Worm (Caenorhabditis elegans) whole organism, mixed stage, embryonic: ENCODE measurements around the gene C43H6.6.

Experiments
- ceh-39 ChIP-seq: fragments of 150-350 bp; optimal IDR thresholded peaks from 2 replicates; lab custom pipeline; 2014; ENCODE audit warnings: missing biosample characterization, missing genetic modification characterization
- elt-1 ChIP-seq: sonication (generic microtip); optimal IDR thresholded peaks from 2 replicates; lab custom pipeline; 2017; ENCODE audit warnings: missing genetic modification characterization, mild to moderate bottlenecking, missing compliant biosample characterization, antibody characterized with exemption, moderate library complexity, borderline replicate concordance; ENCODE audit not compliant: insufficient read depth
- hlh-1 ChIP-seq: fragments of 150-350 bp; optimal IDR thresholded peaks from 2 replicates; lab custom pipeline; 2014; ENCODE audit warnings: missing biosample characterization, missing genetic modification reagents, missing genetic modification characterization
- nhr-28 ChIP-seq: fragments of 150-350 bp; optimal IDR thresholded peaks from 2 replicates; lab custom pipeline; 2014; ENCODE audit warnings: missing biosample characterization, missing genetic modification characterization
- sptf-1 ChIP-seq: sonication (generic microtip); optimal IDR thresholded peaks from 2 replicates; lab custom pipeline; 2017; ENCODE audit warnings: mild to moderate bottlenecking, missing genetic modification characterization, moderate library complexity, missing compliant biosample characterization
- unc-120 ChIP-seq: sonication (generic microtip); optimal IDR thresholded peaks from 2 replicates; lab custom pipeline; 2017; ENCODE audit warnings: missing genetic modification characterization, missing compliant biosample characterization; ENCODE audit not compliant: poor library complexity, severe bottlenecking

DNA sequence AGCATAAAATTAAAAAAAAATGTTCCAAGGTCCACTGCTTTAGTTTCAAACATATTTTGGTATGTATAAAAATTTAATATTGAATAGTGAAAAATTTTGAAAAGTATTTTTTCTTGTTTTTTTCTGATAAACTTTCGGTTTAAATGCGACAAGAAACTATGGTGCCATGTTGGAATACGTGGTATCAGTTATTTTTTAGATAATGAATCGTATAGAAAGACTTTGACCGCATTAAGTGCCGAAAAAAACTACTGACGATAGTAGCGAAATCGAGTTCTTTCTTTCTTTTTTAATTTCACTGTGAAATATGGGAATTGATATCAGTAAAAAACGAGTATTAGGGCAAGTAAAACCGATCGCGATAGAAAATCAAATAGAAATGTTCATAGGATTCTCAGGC, 29.2 kb upstream of the C43H6.6 start, which contains the start of gene T24D8.6:
- TF ChIP-seq nhr-28 = no peak
- no peak for TF ChIP-seq unc-120 (tag; lab: Kevin White, UChicago)
- no peak for TF ChIP-seq elt-1
- TF ChIP-seq hlh-1 (tag; lab: Kevin White, UChicago) = no peak
- TF ChIP-seq sptf-1 (tag; lab: Kevin White, UChicago) = no peak
- no peak for TF ChIP-seq ceh-39
